Worm (Caenorhabditis elegans) whole organism, early embryonic: ENCODE results near the gene sec-15.

Experiments
- F13C5.2 ChIP-seq: sonication (generic microtip); optimal IDR thresholded peaks from 2 replicates; lab custom pipeline; 2017; ENCODE audit warnings: mild to moderate bottlenecking, missing genetic modification characterization, inconsistent platforms, missing compliant biosample characterization
- ama-1 ChIP-seq: fragments of 150-350 bp; optimal IDR thresholded peaks from 2 replicates; lab custom pipeline; 2014
- pes-1 ChIP-seq: fragments of 200-800 bp; sonication (Bioruptor generic); IDR thresholded peaks from 2 replicates; pipeline ENCODE4 v1.3.6; 2022; ENCODE audit warnings: missing genetic modification reagents, missing genetic modification characterization, missing compliant biosample characterization
- sea-1 ChIP-seq: fragments of 200-800 bp; sonication (Bioruptor generic); conservative IDR thresholded peaks from 2 replicates; pipeline ENCODE4 v1.3.6; 2022; ENCODE audit warnings: missing genetic modification characterization, missing compliant biosample characterization
- tbx-37 ChIP-seq: fragments of 200-800 bp; sonication (Bioruptor generic); conservative IDR thresholded peaks from 2 replicates; pipeline ENCODE4 v1.3.6; 2022; ENCODE audit warnings: missing genetic modification reagents, missing genetic modification characterization, missing compliant biosample characterization

- no peak for TF ChIP-seq tbx-37 (GFP tag; lab: Robert Waterston, UW)
- TF ChIP-seq sea-1 (GFP tag; lab: Robert Waterston, UW), result no peak
- no peak for TF ChIP-seq ama-1 (lab: Kevin White, UChicago)
- TF ChIP-seq pes-1 (GFP tag; lab: Robert Waterston, UW), result no peak
- TF ChIP-seq F13C5.2 (tag; lab: Kevin White, UChicago), result no peak
Observed at ce11 chrX:8800355-8800754, 35.2 kb downstream of the sec-15 start.
